Fruit fly (Drosophila melanogaster) whole organism, embryonic: Measurements from ENCODE around the gene CG14339.

Experiments
- Antp ChIP-seq: fragments of 200-800 bp; sonication (Bioruptor generic); optimal IDR thresholded peaks from 3 replicates; lab custom pipeline; 2016; ENCODE audit warnings: missing biosample characterization, missing genetic modification characterization
- Awh ChIP-seq: fragments of 200-800 bp; sonication (Bioruptor generic); IDR thresholded peaks from 2 replicates; pipeline ENCODE4, ENCODE4 v1.3.6; 2022; ENCODE audit warnings: missing biosample characterization, missing genetic modification characterization
- CG10147 ChIP-seq: fragments of 200-800 bp; sonication (Bioruptor generic); optimal IDR thresholded peaks from 2 replicates; lab custom pipeline; 2019; ENCODE audit warnings: missing biosample characterization, mild to moderate bottlenecking, missing genetic modification characterization, moderate library complexity
- CG10267 ChIP-seq: fragments of 200-800 bp; sonication (Bioruptor generic); optimal IDR thresholded peaks from 2 replicates; lab custom pipeline; 2018; ENCODE audit warnings: missing biosample characterization, mild to moderate bottlenecking, missing genetic modification characterization, moderate library complexity
- CG11085 ChIP-seq: fragments of 200-800 bp; sonication (Bioruptor generic); IDR thresholded peaks from 2 replicates; pipeline ENCODE4 v1.3.6; 2022; ENCODE audit warnings: missing biosample characterization, missing genetic modification characterization
- CG11398 ChIP-seq: fragments of 200-800 bp; sonication (Bioruptor generic); optimal IDR thresholded peaks from 2 replicates; lab custom pipeline; 2016; ENCODE audit warnings: missing biosample characterization, missing genetic modification characterization
- CG13123 ChIP-seq: fragments of 200-800 bp; sonication (Bioruptor generic); optimal IDR thresholded peaks from 2 replicates; lab custom pipeline; 2016; ENCODE audit warnings: missing biosample characterization, missing genetic modification characterization
- CG16815 ChIP-seq: fragments of 200-800 bp; sonication (Bioruptor generic); optimal IDR thresholded peaks from 3 replicates; lab custom pipeline; 2017; ENCODE audit warnings: missing biosample characterization, mild to moderate bottlenecking, missing genetic modification characterization
- CG18599 ChIP-seq: fragments of 200-800 bp; sonication (Bioruptor generic); optimal IDR thresholded peaks from 3 replicates; lab custom pipeline; 2017; ENCODE audit warnings: missing biosample characterization, missing genetic modification characterization, mild to moderate bottlenecking, moderate library complexity, missing genetic modification reagents
- CG2120 ChIP-seq: fragments of 200-800 bp; sonication (Bioruptor generic); optimal IDR thresholded peaks from 3 replicates; lab custom pipeline; 2016; ENCODE audit warnings: missing biosample characterization, missing genetic modification characterization
- CG2712 ChIP-seq: fragments of 200-800 bp; optimal IDR thresholded peaks from 3 replicates; lab custom pipeline; 2019; ENCODE audit warnings: missing biosample characterization, mild to moderate bottlenecking, missing genetic modification characterization, moderate library complexity
- CG34422 ChIP-seq: fragments of 200-800 bp; sonication (Bioruptor generic); IDR thresholded peaks from 3 replicates; pipeline ENCODE4 v1.3.6; 2022; ENCODE audit warnings: missing biosample characterization, missing genetic modification characterization
- CG3726 ChIP-seq: fragments of 200-800 bp; sonication (Bioruptor generic); IDR thresholded peaks from 3 replicates; pipeline ENCODE4, ENCODE4 v1.3.6; 2022; ENCODE audit warnings: missing biosample characterization, missing genetic modification characterization
- CG42726 ChIP-seq: fragments of 200-800 bp; sonication (Bioruptor generic); IDR thresholded peaks from 2 replicates; pipeline ENCODE4 v1.3.6; 2022; ENCODE audit warnings: missing biosample characterization, missing genetic modification characterization; ENCODE audit not compliant: partially characterized antibody
- CG4707 ChIP-seq: fragments of 200-800 bp; sonication (Bioruptor generic); optimal IDR thresholded peaks from 2 replicates; lab custom pipeline; 2018; ENCODE audit warnings: missing biosample characterization, mild to moderate bottlenecking, missing genetic modification characterization, moderate library complexity
- CG4730 ChIP-seq: fragments of 200-800 bp; sonication (Bioruptor generic); IDR thresholded peaks from 2 replicates; pipeline ENCODE4 v1.3.6; 2022; ENCODE audit warnings: missing biosample characterization, missing genetic modification characterization
- CG7271 ChIP-seq: fragments of 200-800 bp; sonication (Bioruptor generic); optimal IDR thresholded peaks from 2 replicates; lab custom pipeline; 2018; ENCODE audit warnings: missing biosample characterization, mild to moderate bottlenecking, missing genetic modification characterization, moderate library complexity
- CG7556 ChIP-seq: fragments of 200-800 bp; sonication (Bioruptor generic); optimal IDR thresholded peaks from 2 replicates; lab custom pipeline; 2017; ENCODE audit warnings: missing biosample characterization, mild to moderate bottlenecking, missing genetic modification characterization
- CG8944 ChIP-seq: fragments of 200-800 bp; sonication (Bioruptor generic); optimal IDR thresholded peaks from 3 replicates; lab custom pipeline; 2016; ENCODE audit warnings: missing biosample characterization, missing genetic modification characterization
- Dbx ChIP-seq: fragments of 200-800 bp; sonication (Bioruptor generic); IDR thresholded peaks from 3 replicates; pipeline ENCODE4 v1.3.6; 2022; ENCODE audit warnings: missing biosample characterization, missing genetic modification characterization
- Doc3 ChIP-seq: fragments of 200-800 bp; sonication (Bioruptor generic); IDR thresholded peaks from 3 replicates; pipeline ENCODE4 v1.3.6; 2022; ENCODE audit warnings: missing biosample characterization, missing genetic modification characterization; ENCODE audit not compliant: partially characterized antibody
- Eip74EF ChIP-seq, 2 experiments: fragments of 200-800 bp in 1 of 2; fragments of >200 bp in 1 of 2; sonication (Bioruptor generic) in 1 of 2; optimal IDR thresholded peaks; 2 replicates each; lab custom pipeline; 2017 to 2019; ENCODE audit warnings: missing biosample characterization in 2 of 2, missing genetic modification characterization in 2 of 2, mild to moderate bottlenecking in 1 of 2, moderate library complexity in 1 of 2
- Ets65A ChIP-seq: fragments of 200-800 bp; sonication (Bioruptor generic); peaks from one replicate; lab custom pipeline; 2016; ENCODE audit warnings: missing biosample characterization, missing genetic modification characterization
- GATAe ChIP-seq: fragments of 200-800 bp; sonication (Bioruptor generic); conservative IDR thresholded peaks from 2 replicates; pipeline ENCODE4 v1.3.6; 2022; ENCODE audit warnings: missing biosample characterization, missing genetic modification characterization
- Hand ChIP-seq: fragments of 200-800 bp; sonication (Bioruptor generic); optimal IDR thresholded peaks from 2 replicates; lab custom pipeline; 2017; ENCODE audit warnings: mild to moderate bottlenecking, missing biosample characterization, missing genetic modification reagents, missing genetic modification characterization
- Hr51 ChIP-seq, 2 experiments: fragments of 200-800 bp; sonication (Bioruptor generic); optimal IDR thresholded peaks; 2 replicates in 1 of 2; 3 replicates in 1 of 2; lab custom pipeline; 2016 to 2018; ENCODE audit warnings: missing biosample characterization in 2 of 2, missing genetic modification characterization in 2 of 2, mild to moderate bottlenecking in 1 of 2, moderate library complexity in 1 of 2
- Mrtf ChIP-seq: fragments of 200-800 bp; sonication (Bioruptor generic); IDR thresholded peaks from 3 replicates; pipeline ENCODE4 v1.3.6; 2022; ENCODE audit warnings: missing biosample characterization, missing genetic modification characterization
- Poxn ChIP-seq: fragments of 200-800 bp; sonication (Bioruptor generic); IDR thresholded peaks from 2 replicates; pipeline ENCODE4 v1.3.6; 2022; ENCODE audit warnings: missing biosample characterization, missing genetic modification characterization
- Ravus ChIP-seq: fragments of 200-800 bp; sonication (Bioruptor generic); IDR thresholded peaks from 2 replicates; pipeline ENCODE4 v1.3.6; 2022; ENCODE audit warnings: missing biosample characterization, missing genetic modification characterization
- TFAM ChIP-seq: fragments of 200-800 bp; sonication (Bioruptor generic); optimal IDR thresholded peaks from 2 replicates; lab custom pipeline; 2017; ENCODE audit warnings: missing biosample characterization, missing genetic modification characterization, inconsistent platforms
- bab2 ChIP-seq: fragments of 200-800 bp; sonication (Bioruptor generic); optimal IDR thresholded peaks from 2 replicates; lab custom pipeline; 2016; ENCODE audit warnings: missing biosample characterization, missing genetic modification characterization
- chinmo ChIP-seq: fragments of 200-800 bp; sonication (Bioruptor generic); IDR thresholded peaks from 4 replicates; pipeline ENCODE4 v1.3.6; 2022; ENCODE audit warnings: missing biosample characterization, missing genetic modification characterization; ENCODE audit not compliant: partially characterized antibody
- chn ChIP-seq: fragments of 200-800 bp; sonication (Bioruptor generic); optimal IDR thresholded peaks from 2 replicates; lab custom pipeline; 2016; ENCODE audit warnings: missing biosample characterization, missing genetic modification characterization
- crp ChIP-seq, 2 experiments: fragments of 200-800 bp; sonication (Bioruptor generic); optimal IDR thresholded peaks; 2 replicates in 1 of 2; 3 replicates in 1 of 2; lab custom pipeline; 2017; ENCODE audit warnings: missing biosample characterization in 2 of 2, missing genetic modification characterization in 2 of 2, mild to moderate bottlenecking in 1 of 2, moderate library complexity in 1 of 2
- cwo ChIP-seq: fragments of 200-800 bp; sonication (Bioruptor generic); optimal IDR thresholded peaks from 3 replicates; lab custom pipeline; 2017; ENCODE audit warnings: missing biosample characterization, missing genetic modification characterization, mild to moderate bottlenecking, moderate library complexity, missing genetic modification reagents
- emc ChIP-seq: fragments of 200-800 bp; sonication (Bioruptor generic); optimal IDR thresholded peaks from 2 replicates; lab custom pipeline; 2016; ENCODE audit warnings: missing biosample characterization, missing genetic modification characterization
- esg ChIP-seq: fragments of 200-800 bp; sonication (Bioruptor generic); conservative IDR thresholded peaks from 2 replicates; pipeline ENCODE4 v1.3.6; 2022; ENCODE audit warnings: missing biosample characterization, missing genetic modification characterization
- gsb-n ChIP-seq: fragments of 200-800 bp; sonication (Bioruptor generic); optimal IDR thresholded peaks from 3 replicates; lab custom pipeline; 2018; ENCODE audit warnings: missing biosample characterization, mild to moderate bottlenecking, missing genetic modification characterization
- ind ChIP-seq: fragments of 200-800 bp; sonication (Bioruptor generic); optimal IDR thresholded peaks from 3 replicates; lab custom pipeline; 2016; ENCODE audit warnings: missing biosample characterization, missing genetic modification characterization
- jigr1 ChIP-seq: fragments of 200-800 bp; sonication (Bioruptor generic); IDR thresholded peaks from 3 replicates; pipeline ENCODE4 v1.3.6; 2022; ENCODE audit warnings: missing biosample characterization, missing genetic modification characterization
- kay ChIP-seq: fragments of 200-800 bp; sonication (Bioruptor generic); optimal IDR thresholded peaks from 2 replicates; lab custom pipeline; 2016; ENCODE audit warnings: missing biosample characterization, missing genetic modification characterization
- lov ChIP-seq, 2 experiments: fragments of 200-800 bp in 1 of 2; fragments of >200 bp in 1 of 2; sonication (Bioruptor generic) in 1 of 2; IDR thresholded peaks in 1 of 2; optimal IDR thresholded peaks in 1 of 2; 2 replicates in 1 of 2; 3 replicates in 1 of 2; pipeline versions ENCODE4 v1.3.6 to Lab custom; 2017 to 2022; ENCODE audit warnings: missing biosample characterization in 1 of 2, missing genetic modification characterization in 1 of 2
- oc ChIP-seq: fragments of 200-800 bp; sonication (Bioruptor generic); optimal IDR thresholded peaks from 2 replicates; lab custom pipeline; 2018; ENCODE audit warnings: missing biosample characterization, mild to moderate bottlenecking, missing genetic modification characterization, moderate library complexity
- peb ChIP-seq: fragments of 200-800 bp; sonication (Bioruptor generic); IDR thresholded peaks from 2 replicates; pipeline ENCODE4 v1.3.6; 2022; ENCODE audit warnings: missing biosample characterization, missing genetic modification characterization
- scrt ChIP-seq: fragments of 200-800 bp; sonication (Bioruptor generic); optimal IDR thresholded peaks from 2 replicates; lab custom pipeline; 2018; ENCODE audit warnings: missing biosample characterization, mild to moderate bottlenecking, missing genetic modification characterization, moderate library complexity
- slbo ChIP-seq: fragments of 200-800 bp; sonication (Bioruptor generic); IDR thresholded peaks from 2 replicates; pipeline ENCODE4 v1.3.6; 2022; ENCODE audit warnings: missing biosample characterization, missing genetic modification characterization

CG14339 gene

DNA sequence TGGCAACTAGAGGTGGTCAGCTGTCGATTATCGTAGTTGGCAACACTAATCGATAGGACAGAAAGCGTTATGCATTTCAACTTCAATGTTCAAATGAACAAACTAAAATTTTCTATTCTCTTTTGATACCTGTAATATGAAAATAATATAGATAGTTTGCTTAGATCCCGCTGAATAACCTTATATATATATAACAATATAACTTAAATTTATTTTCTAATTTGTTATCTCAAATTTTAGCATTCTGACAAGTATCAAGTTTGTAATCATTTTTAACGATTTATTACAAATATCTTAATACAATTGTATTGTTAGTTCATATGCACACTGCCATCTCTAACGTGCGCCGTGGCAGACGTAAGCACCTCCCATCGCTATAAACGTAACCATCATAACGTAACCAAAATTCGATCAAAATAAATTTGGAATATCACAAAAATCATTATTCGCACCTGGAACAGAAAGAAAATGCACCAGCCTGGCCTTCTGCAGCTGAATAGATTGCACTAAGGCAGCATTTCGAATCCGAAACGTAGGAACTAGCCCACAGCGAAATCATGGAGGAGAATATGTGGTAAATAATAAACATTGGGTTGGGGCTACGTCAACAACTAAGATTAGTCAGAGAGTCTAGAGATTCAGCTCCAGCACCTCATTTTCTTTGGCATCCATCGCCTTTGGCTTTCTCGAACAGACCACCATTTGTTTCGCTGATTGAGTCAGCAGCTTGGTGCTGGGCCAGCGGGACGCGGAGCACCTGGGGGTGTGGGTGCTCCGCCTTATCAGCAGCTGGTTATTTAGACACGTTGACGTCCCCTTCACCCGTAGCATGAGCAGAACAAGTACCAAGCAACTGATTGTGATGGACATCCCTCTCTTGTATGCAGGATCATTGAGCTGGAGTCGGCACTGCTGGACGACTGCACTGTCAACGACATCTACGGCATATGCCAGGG is 20.9 kb downstream of the CG14339 start, which contains the start of the genes Pino and TBC1D23 (continued):
- TF ChIP-seq emc (GFP tag; lab: Kevin White, UChicago) (peak; percentile 2), CG8944 (GFP tag; lab: Kevin White, UChicago) (peak; percentile 14), cwo (peak; percentile 28), scrt (GFP tag; lab: Kevin White, UChicago) (peak; percentile 48), ind (peak; percentile 81), chn (GFP tag; lab: Kevin White, UChicago) (peak; percentile 50), esg (GFP tag; lab: Robert Waterston, UW) (peak; percentile 48; the same call in 1 of the 2 replicates), Doc3 (peak; percentile 64), gsb-n (tag; lab: Kevin White, UChicago) (peak; percentile 44), slbo (GFP tag; lab: Robert Waterston, UW) (peak; percentile 86), CG4730 (GFP tag; lab: Robert Waterston, UW) (peak; percentile 60), CG10147 (GFP tag; lab: Kevin White, UChicago) (peak; percentile 36), crp (GFP tag; optimal IDR thresholded peaks at IDR 0.05; lab: Kevin White, UChicago) (no peak), CG4707 (GFP tag; lab: Kevin White, UChicago) (no peak), CG11085 (peak; percentile 42; the same call in 1 of the 2 replicates), GATAe (GFP tag; lab: Robert Waterston, UW) (0 out of 2 replicates have a peak, but pooled peaks have one; percentile 18), Poxn (GFP tag; lab: Robert Waterston, UW) (no peak), Hr51 (GFP tag; optimal IDR thresholded peaks at IDR 0.05; lab: Kevin White, UChicago) (peak; percentile 54 to 75), CG34422 (GFP tag; lab: Robert Waterston, UW) (peak; percentile 37; the same call in 2 of the 3 replicates), CG11398 (GFP tag; lab: Kevin White, UChicago) (no peak), TFAM (GFP tag; lab: Kevin White, UChicago) (no peak), Hand (GFP tag; lab: Kevin White, UChicago) (no peak), CG18599 (GFP tag; lab: Kevin White, UChicago) (peak; percentile 67), Ets65A (peak; percentile 94), CG42726 (GFP tag; lab: Robert Waterston, UW) (no peak), CG2120 (peak; percentile 80), CG16815 (GFP tag; lab: Kevin White, UChicago) (peak; percentile 56), CG7271 (no peak), Mrtf (peak; percentile 50; the same call in 2 of the 3 replicates), peb (GFP tag; lab: Robert Waterston, UW) (no peak), jigr1 (GFP tag; lab: Robert Waterston, UW) (no peak; the same call in 2 of the 3 replicates), CG3726 (GFP tag; lab: Robert Waterston, UW) (no peak), bab2 (GFP tag; lab: Kevin White, UChicago) (peak; percentile 62), Awh (GFP tag; lab: Robert Waterston, UW) (peak; percentile 55; the same call in 1 of the 2 replicates), CG13123 (GFP tag; lab: Kevin White, UChicago) (peak; percentile 49), kay (no peak), chinmo (GFP tag; lab: Robert Waterston, UW) (0 out of 4 replicates have a peak, but pooled peaks have one; percentile 4), lov (optimal IDR thresholded peaks at IDR 0.05; lab: Kevin White, UChicago) (no peak), lov (GFP tag; IDR thresholded peaks at IDR 0.05; lab: Robert Waterston, UW) (0 out of 3 replicates have a peak, but pooled peaks have one; percentile 23), CG2712 (tag; lab: Kevin White, UChicago) (peak; percentile 82), Antp (GFP tag; lab: Kevin White, UChicago) (peak; percentile 36), Ravus (no peak; the same call in 1 of the 2 replicates), CG7556 (peak; percentile 71), Dbx (GFP tag; lab: Robert Waterston, UW) (peak; percentile 84), CG10267 (tag; lab: Kevin White, UChicago) (peak; percentile 67), oc (tag; lab: Kevin White, UChicago) (no peak), Eip74EF (GFP tag; optimal IDR thresholded peaks at IDR 0.05; lab: Kevin White, UChicago) (no peak)
